Fruit fly (Drosophila melanogaster) whole organism, pupa: ENCODE measurements around the gene lectin-29Ca.

Experiments used
- CG10348 ChIP-seq: fragments of 200-800 bp; sonication (Bioruptor generic); IDR thresholded peaks from 2 replicates; pipeline ENCODE4 v1.3.6; 2022; ENCODE audit warnings: missing biosample characterization, missing genetic modification characterization
- CG12605 ChIP-seq: fragments of 200-800 bp; sonication (Bioruptor generic); IDR thresholded peaks from 2 replicates; pipeline ENCODE4 v1.3.6; 2022; ENCODE audit warnings: missing biosample characterization, missing genetic modification characterization
- CG13204 ChIP-seq: fragments of 200-800 bp; sonication (Bioruptor generic); optimal IDR thresholded peaks from 2 replicates; lab custom pipeline; 2018; ENCODE audit warnings: missing biosample characterization, mild to moderate bottlenecking, missing genetic modification characterization, moderate library complexity
- CG14655 ChIP-seq: fragments of 200-800 bp; sonication (Bioruptor generic); optimal IDR thresholded peaks from 3 replicates; lab custom pipeline; 2017; ENCODE audit warnings: mild to moderate bottlenecking, missing biosample characterization, missing genetic modification reagents, missing genetic modification characterization
- CG15710 ChIP-seq: fragments of 200-800 bp; sonication (Bioruptor generic); optimal IDR thresholded peaks from 2 replicates; lab custom pipeline; 2018; ENCODE audit warnings: missing biosample characterization, mild to moderate bottlenecking, missing genetic modification characterization, moderate library complexity
- CG17806 ChIP-seq: fragments of 200-800 bp; sonication (Bioruptor generic); optimal IDR thresholded peaks from 2 replicates; lab custom pipeline; 2018; ENCODE audit warnings: missing biosample characterization, mild to moderate bottlenecking, missing genetic modification characterization, moderate library complexity
- CG32121 ChIP-seq: fragments of 200-800 bp; sonication (Bioruptor generic); IDR thresholded peaks from 2 replicates; pipeline ENCODE4 v1.3.6; 2022; ENCODE audit warnings: missing biosample characterization, missing genetic modification characterization
- CG34367 ChIP-seq: fragments of 200-800 bp; sonication (Bioruptor generic); optimal IDR thresholded peaks from 2 replicates; lab custom pipeline; 2018; ENCODE audit warnings: missing biosample characterization, mild to moderate bottlenecking, missing genetic modification characterization
- CG4496 ChIP-seq: fragments of 200-800 bp; sonication (Bioruptor generic); IDR thresholded peaks from 3 replicates; pipeline ENCODE4 v1.3.6; 2022; ENCODE audit warnings: missing biosample characterization, missing genetic modification characterization
- CG8159 ChIP-seq: fragments of 200-800 bp; sonication (Bioruptor generic); optimal IDR thresholded peaks from 3 replicates; lab custom pipeline; 2018; ENCODE audit warnings: missing biosample characterization, mild to moderate bottlenecking, missing genetic modification characterization, moderate library complexity
- CG8301 ChIP-seq: fragments of 200-800 bp; sonication (Bioruptor generic); optimal IDR thresholded peaks from 2 replicates; lab custom pipeline; 2018; ENCODE audit warnings: missing biosample characterization, mild to moderate bottlenecking, missing genetic modification characterization
- CG9948 ChIP-seq: fragments of 200-800 bp; sonication (Bioruptor generic); optimal IDR thresholded peaks from 2 replicates; lab custom pipeline; 2018; ENCODE audit warnings: missing biosample characterization, mild to moderate bottlenecking, missing genetic modification characterization, moderate library complexity
- D1 ChIP-seq: fragments of 200-800 bp; sonication (Bioruptor generic); optimal IDR thresholded peaks from 2 replicates; lab custom pipeline; 2018; ENCODE audit warnings: missing biosample characterization, mild to moderate bottlenecking, missing genetic modification characterization, moderate library complexity
- EcR ChIP-seq: fragments of 200-800 bp; sonication (Bioruptor generic); optimal IDR thresholded peaks from 3 replicates; lab custom pipeline; 2019; ENCODE audit warnings: missing biosample characterization, missing genetic modification characterization, mild to moderate bottlenecking, moderate library complexity, missing genetic modification reagents
- Ets98B ChIP-seq: fragments of 200-800 bp; sonication (Bioruptor generic); IDR thresholded peaks from 2 replicates; pipeline ENCODE4 v1.3.6; 2022; ENCODE audit warnings: missing biosample characterization, missing genetic modification characterization
- Pif1A ChIP-seq: fragments of 200-800 bp; sonication (Bioruptor generic); optimal IDR thresholded peaks from 3 replicates; lab custom pipeline; 2016; ENCODE audit warnings: missing biosample characterization, missing genetic modification characterization
- Pif1B ChIP-seq: fragments of 200-800 bp; sonication (Bioruptor generic); optimal IDR thresholded peaks from 3 replicates; lab custom pipeline; 2016; ENCODE audit warnings: missing biosample characterization, missing genetic modification characterization
- Snoo ChIP-seq: fragments of 200-800 bp; sonication (Bioruptor generic); optimal IDR thresholded peaks from 3 replicates; lab custom pipeline; 2017; ENCODE audit warnings: missing biosample characterization, mild to moderate bottlenecking, missing genetic modification characterization, inconsistent platforms
- fd96Ca ChIP-seq: fragments of 200-800 bp; sonication (Bioruptor generic); IDR thresholded peaks from 3 replicates; pipeline ENCODE4 v1.3.6; 2022; ENCODE audit warnings: missing biosample characterization, missing genetic modification characterization
- gl ChIP-seq: fragments of 200-800 bp; sonication (Bioruptor generic); optimal IDR thresholded peaks from 2 replicates; lab custom pipeline; 2018; ENCODE audit warnings: missing biosample characterization, mild to moderate bottlenecking, missing genetic modification characterization
- rn ChIP-seq: fragments of 200-800 bp; sonication (Bioruptor generic); IDR thresholded peaks from 2 replicates; pipeline ENCODE4 v1.3.6; 2022; ENCODE audit warnings: missing biosample characterization, missing genetic modification characterization

Gene lectin-29Ca

DNA sequence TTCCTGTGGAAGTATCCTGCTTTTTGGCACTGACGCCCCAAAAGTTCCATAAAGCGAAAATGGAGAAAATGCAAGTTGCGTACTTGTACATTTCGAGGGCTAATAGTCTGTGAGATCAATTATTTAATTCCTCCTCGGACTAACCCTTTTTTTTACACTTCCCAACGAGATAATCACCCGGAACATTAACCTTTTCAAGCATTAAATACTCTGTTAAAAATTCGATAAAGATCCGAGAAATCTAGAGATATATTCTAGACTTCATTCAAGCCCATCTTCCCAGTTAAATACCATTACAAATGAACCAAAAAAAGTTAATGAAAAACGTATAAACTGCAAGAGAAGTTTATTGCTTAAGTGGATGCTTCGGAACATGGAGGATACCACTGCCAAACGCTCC lies at the start of gene lectin-29Ca:
TSS of gene lectin-29Ca (minus strand) at position 101 of the 400 bp plus-strand sequence.
- TF ChIP-seq CG14655 (GFP tag; lab: Kevin White, UChicago): no peak
- no peak for TF ChIP-seq fd96Ca
- TF ChIP-seq CG4496 (GFP tag; lab: Robert Waterston, UW): no peak
- TF ChIP-seq CG9948 (tag; lab: Kevin White, UChicago): no peak
- no peak for TF ChIP-seq CG12605 (GFP tag; lab: Robert Waterston, UW)
- no peak for TF ChIP-seq CG8301 (tag; lab: Kevin White, UChicago)
- TF ChIP-seq Ets98B (GFP tag; lab: Robert Waterston, UW): no peak
- no peak for TF ChIP-seq CG10348 (GFP tag; lab: Robert Waterston, UW)
- no peak for TF ChIP-seq rn
- no peak for TF ChIP-seq CG13204 (GFP tag; lab: Kevin White, UChicago)
- TF ChIP-seq, all 21 proteins: peak for 0

DNA sequence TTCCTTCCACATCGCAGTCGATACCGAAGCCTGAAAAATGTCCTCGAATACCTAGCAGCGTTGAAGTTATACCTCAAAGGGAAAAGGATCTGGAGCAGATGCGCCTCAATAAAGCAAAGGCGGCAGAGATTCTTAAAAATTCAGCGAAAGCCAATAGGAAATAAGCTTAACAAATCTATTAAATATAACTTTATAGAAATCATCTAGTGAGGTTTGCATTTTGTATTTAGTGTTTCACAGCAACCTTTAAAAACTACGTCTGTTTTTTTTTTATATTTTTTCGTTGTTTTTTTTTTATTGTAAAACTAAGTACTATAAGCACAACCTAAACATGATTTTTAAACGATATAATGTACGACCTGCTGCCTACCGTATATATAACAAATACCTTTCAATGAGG lies 48.1 kb upstream of the lectin-29Ca start, which contains the start of gene CG31897:
TSS of gene CG31897 (plus strand) at position 301 of the 400 bp plus-strand sequence.
- TF ChIP-seq fd96Ca (no peak), Ets98B (GFP tag; lab: Robert Waterston, UW) (no peak), Snoo (tag; lab: Kevin White, UChicago) (no peak), CG17806 (tag; lab: Kevin White, UChicago) (no peak), CG9948 (tag; lab: Kevin White, UChicago) (no peak), gl (tag; lab: Kevin White, UChicago) (no peak), rn (no peak), CG4496 (GFP tag; lab: Robert Waterston, UW) (no peak), D1 (no peak), Pif1A (GFP tag; lab: Kevin White, UChicago) (no peak), Pif1B (GFP tag; lab: Kevin White, UChicago) (no peak)
- TF ChIP-seq, all 21 proteins: peak for 0

DNA sequence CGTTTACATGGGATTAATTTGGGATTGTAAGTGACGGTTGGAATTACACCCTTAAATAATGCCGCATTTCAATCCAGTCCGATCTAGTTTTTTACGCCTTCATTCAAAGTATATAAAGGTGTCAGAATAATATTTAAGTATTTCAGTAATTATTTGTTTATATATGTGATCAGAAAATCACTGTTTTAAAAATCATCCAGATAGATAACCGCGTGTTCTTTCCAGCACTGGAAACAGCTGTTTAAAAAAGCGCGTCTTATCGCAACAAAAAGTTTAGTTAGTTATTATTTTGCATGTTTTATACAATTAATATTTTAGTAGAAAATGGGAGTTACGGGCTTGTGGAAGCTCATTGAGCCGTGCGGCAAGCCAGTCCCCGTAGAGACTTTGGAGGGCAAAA lies 44.0 kb upstream of the lectin-29Ca start, which contains the start of gene mus201:
TSS of gene mus201 (plus strand) at position 118 of the 400 bp plus-strand sequence.
- no peak for TF ChIP-seq D1
- no peak for TF ChIP-seq CG10348 (GFP tag; lab: Robert Waterston, UW)
- TF ChIP-seq CG4496 (GFP tag; lab: Robert Waterston, UW): no peak
- TF ChIP-seq CG32121 (GFP tag; lab: Robert Waterston, UW): no peak

DNA sequence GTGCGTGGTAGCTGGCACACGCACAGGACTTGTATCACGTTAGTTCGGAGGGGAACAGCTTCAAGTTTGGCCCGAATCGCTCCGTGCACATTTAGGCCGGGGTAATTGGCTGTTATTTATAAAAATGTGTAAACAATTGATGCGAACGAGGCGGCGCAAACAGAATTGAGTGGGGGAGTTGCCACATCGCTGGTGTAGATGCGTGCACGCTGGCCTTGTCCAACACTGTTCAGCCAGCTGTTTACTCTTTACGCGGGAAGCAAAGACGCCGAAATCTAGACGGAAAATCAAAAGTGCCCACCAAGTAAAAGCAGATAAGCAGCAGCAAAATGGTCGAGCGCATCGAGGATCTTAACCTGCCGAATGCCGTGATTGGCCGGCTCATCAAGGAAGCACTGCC lies 43.1 kb upstream of the lectin-29Ca start, which contains the start of the genes D12 and Chrac-14:
TSS of gene D12 (minus strand) at position 190 of the 400 bp plus-strand sequence.
TSS of gene Chrac-14 (plus strand) at position 230 of the 400 bp plus-strand sequence.
- TF ChIP-seq CG32121 (GFP tag; lab: Robert Waterston, UW) (no peak), gl (tag; lab: Kevin White, UChicago) (no peak), CG8159 (tag; lab: Kevin White, UChicago) (no peak), CG17806 (tag; lab: Kevin White, UChicago) (no peak), Pif1B (GFP tag; lab: Kevin White, UChicago) (no peak), CG13204 (GFP tag; lab: Kevin White, UChicago) (no peak), CG9948 (tag; lab: Kevin White, UChicago) (no peak), CG4496 (GFP tag; lab: Robert Waterston, UW) (no peak), CG8301 (tag; lab: Kevin White, UChicago) (no peak)

DNA sequence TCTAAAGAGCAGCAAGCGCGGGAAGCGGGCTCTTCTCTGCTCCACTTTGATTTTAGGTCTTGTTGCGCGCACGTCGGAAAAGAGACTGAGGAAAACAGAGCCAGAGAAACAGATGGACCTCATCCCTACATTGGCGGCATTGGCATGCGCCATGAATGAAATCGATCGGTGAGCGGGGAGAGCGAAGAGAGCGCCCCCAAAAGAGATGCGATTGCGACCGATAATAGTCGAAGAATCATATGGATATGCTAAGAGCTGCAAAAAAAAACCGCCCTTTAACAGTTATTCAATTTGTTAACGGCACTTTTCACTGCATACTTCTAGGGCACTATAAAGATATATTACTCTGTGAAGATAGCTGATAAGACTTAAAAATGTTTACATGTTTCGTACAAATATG lies 39.4 kb upstream of the lectin-29Ca start, which contains the start of gene grk:
TSS of gene grk (minus strand) at position 87 of the 400 bp plus-strand sequence.
- TF ChIP-seq D1: no peak
- no peak for TF ChIP-seq CG10348 (GFP tag; lab: Robert Waterston, UW)
- no peak for TF ChIP-seq Snoo (tag; lab: Kevin White, UChicago)
- TF ChIP-seq CG13204 (GFP tag; lab: Kevin White, UChicago): no peak
- no peak for TF ChIP-seq fd96Ca
- TF ChIP-seq CG9948 (tag; lab: Kevin White, UChicago): no peak
- no peak for TF ChIP-seq CG8301 (tag; lab: Kevin White, UChicago)
- no peak for TF ChIP-seq Pif1A (GFP tag; lab: Kevin White, UChicago)
- no peak for TF ChIP-seq CG34367 (tag; lab: Kevin White, UChicago)

DNA sequence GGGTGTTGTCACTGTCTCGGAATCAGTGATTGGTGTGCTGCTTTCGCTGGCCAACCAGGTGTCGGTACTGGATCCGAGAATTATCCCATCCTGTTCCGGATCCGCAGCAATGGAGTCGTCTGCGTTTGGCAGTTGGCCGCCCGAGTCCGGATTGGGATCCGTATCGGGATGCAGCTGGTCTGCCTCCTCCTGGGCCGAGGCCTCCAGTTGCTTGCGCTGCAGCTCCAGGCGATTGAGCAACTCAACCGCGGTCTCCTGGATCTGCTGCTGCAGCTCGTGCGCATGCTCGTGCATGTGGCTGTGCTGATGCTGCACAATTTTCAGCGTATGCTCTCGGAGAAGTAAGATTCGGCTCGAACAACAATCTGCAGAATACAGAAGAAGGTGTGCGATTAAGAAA lies 38.0 kb upstream of the lectin-29Ca start:
- no peak for TF ChIP-seq Snoo (tag; lab: Kevin White, UChicago)
- TF ChIP-seq EcR: no peak
- TF ChIP-seq CG8159 (tag; lab: Kevin White, UChicago): no peak
- TF ChIP-seq CG9948 (tag; lab: Kevin White, UChicago): no peak
- TF ChIP-seq fd96Ca: no peak
- no peak for TF ChIP-seq CG13204 (GFP tag; lab: Kevin White, UChicago)
- no peak for TF ChIP-seq rn
- no peak for TF ChIP-seq CG14655 (GFP tag; lab: Kevin White, UChicago)
- no peak for TF ChIP-seq CG17806 (tag; lab: Kevin White, UChicago)
- no peak for TF ChIP-seq CG10348 (GFP tag; lab: Robert Waterston, UW)
- TF ChIP-seq CG4496 (GFP tag; lab: Robert Waterston, UW): no peak
- no peak for TF ChIP-seq CG8301 (tag; lab: Kevin White, UChicago)
- no peak for TF ChIP-seq Pif1A (GFP tag; lab: Kevin White, UChicago)
- no peak for TF ChIP-seq CG34367 (tag; lab: Kevin White, UChicago)
- no peak for TF ChIP-seq Pif1B (GFP tag; lab: Kevin White, UChicago)
- TF ChIP-seq Ets98B (GFP tag; lab: Robert Waterston, UW): no peak

DNA sequence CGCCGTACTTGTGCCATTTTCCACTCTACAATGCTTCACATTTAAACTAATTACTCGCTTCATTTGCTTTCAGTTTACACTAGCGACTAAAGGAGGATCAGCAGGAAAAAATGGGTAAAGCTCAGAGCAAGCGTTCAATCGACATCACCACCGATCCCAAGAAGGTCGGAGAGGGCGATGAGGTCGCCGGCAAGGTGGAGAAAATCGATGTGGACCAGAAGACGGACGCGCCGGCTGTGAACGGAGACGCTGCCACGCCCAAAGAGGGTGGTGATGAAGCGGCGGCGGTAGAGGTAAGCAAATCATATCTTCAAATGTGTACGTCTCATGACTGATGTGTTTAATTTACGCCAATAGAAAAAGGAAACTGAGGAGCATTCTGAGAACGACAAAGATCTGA lies 32.7 kb upstream of the lectin-29Ca start:
- TF ChIP-seq rn: no peak
- no peak for TF ChIP-seq Snoo (tag; lab: Kevin White, UChicago)
- no peak for TF ChIP-seq CG15710 (tag; lab: Kevin White, UChicago)
- TF ChIP-seq CG12605 (GFP tag; lab: Robert Waterston, UW): no peak
- no peak for TF ChIP-seq D1
- TF ChIP-seq CG4496 (GFP tag; lab: Robert Waterston, UW): no peak
- TF ChIP-seq Pif1B (GFP tag; lab: Kevin White, UChicago): no peak
- TF ChIP-seq CG8159 (tag; lab: Kevin White, UChicago): no peak
- TF ChIP-seq CG10348 (GFP tag; lab: Robert Waterston, UW): no peak
- no peak for TF ChIP-seq gl (tag; lab: Kevin White, UChicago)
- no peak for TF ChIP-seq CG14655 (GFP tag; lab: Kevin White, UChicago)
- no peak for TF ChIP-seq Ets98B (GFP tag; lab: Robert Waterston, UW)
- no peak for TF ChIP-seq CG17806 (tag; lab: Kevin White, UChicago)
- no peak for TF ChIP-seq CG34367 (tag; lab: Kevin White, UChicago)
- TF ChIP-seq Pif1A (GFP tag; lab: Kevin White, UChicago): no peak
- TF ChIP-seq CG13204 (GFP tag; lab: Kevin White, UChicago): no peak
- TF ChIP-seq CG9948 (tag; lab: Kevin White, UChicago): no peak
- TF ChIP-seq fd96Ca: no peak
